Worm (Caenorhabditis elegans): Measurements from ENCODE around the gene bed-1.

bed-1 gene

DNA sequence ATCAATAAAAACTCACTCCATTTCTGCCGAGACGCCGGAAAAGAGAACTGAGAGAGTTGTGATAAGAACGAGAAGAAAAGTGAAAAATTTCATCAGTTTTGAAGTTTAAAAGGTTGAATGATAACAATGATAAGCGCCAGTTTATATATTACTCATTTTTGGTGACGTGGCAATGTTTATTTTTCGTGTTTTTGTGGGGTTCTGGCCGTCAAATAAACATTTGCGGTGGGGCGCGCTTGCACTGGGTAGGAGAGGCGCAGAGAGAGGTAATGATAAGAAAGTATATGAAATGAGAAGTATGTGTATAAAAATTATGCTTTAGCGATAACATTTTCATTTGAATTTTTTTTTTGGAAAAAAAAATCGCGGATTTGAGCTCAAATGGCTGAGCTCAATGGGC, 33.9 kb upstream of the bed-1 start, which contains the start of gene Y39B6A.5 (continued):
- TF ChIP-seq lin-39 (tag; optimal IDR thresholded peaks at IDR 0.05), result no peak
- TF ChIP-seq daf-8 (GFP tag; IDR thresholded peaks at IDR 0.05), result no peak
- peak; percentile 65 for TF ChIP-seq nhr-10 (tag; optimal IDR thresholded peaks at IDR 0.05)
- TF ChIP-seq ceh-44 (GFP tag; IDR thresholded peaks at IDR 0.05), result no peak
- no peak for TF ChIP-seq T26A8.4 (GFP tag; IDR thresholded peaks at IDR 0.05)
- peak; percentile 84 for TF ChIP-seq mep-1 (tag; optimal IDR thresholded peaks at IDR 0.05)
- peak; percentile 9 to 68 for TF ChIP-seq lsy-2 (tag; optimal IDR thresholded peaks at IDR 0.05)
- no peak for TF ChIP-seq F26F4.8 (GFP tag; conservative IDR thresholded peaks at IDR 0.05)
- no peak for TF ChIP-seq nhr-42 (GFP tag; IDR thresholded peaks at IDR 0.05)
- peak in 1 of 2 experiments; percentile 53 for TF ChIP-seq mdl-1 (tag; optimal IDR thresholded peaks at IDR 0.05)
- TF ChIP-seq hlh-30 (tag; optimal IDR thresholded peaks at IDR 0.05; ENCODE audit: insufficient read depth), result peak; percentile 30
- peak; percentile 78 for TF ChIP-seq nhr-102 (tag; optimal IDR thresholded peaks at IDR 0.05)
- no peak for TF ChIP-seq snpc-4 (tag; optimal IDR thresholded peaks at IDR 0.05)
- TF ChIP-seq duxl-1 (tag; optimal IDR thresholded peaks at IDR 0.05; ENCODE audit: poor library complexity), result no peak
- TF ChIP-seq lin-29 (GFP tag; IDR thresholded peaks at IDR 0.05), result no peak
- no peak for TF ChIP-seq zag-1 (tag; optimal IDR thresholded peaks at IDR 0.05)
- no peak for TF ChIP-seq saeg-2 (GFP tag; IDR thresholded peaks at IDR 0.05)
- TF ChIP-seq nhr-77 (tag; optimal IDR thresholded peaks at IDR 0.05), result peak; percentile 93
- TF ChIP-seq ces-1 (GFP tag; optimal IDR thresholded peaks at IDR 0.05), result no peak
- TF ChIP-seq zip-2 (tag; optimal IDR thresholded peaks at IDR 0.05), result peak; percentile 13
- TF ChIP-seq ztf-11 (tag; optimal IDR thresholded peaks at IDR 0.05), result no peak
- TF ChIP-seq nhr-6 (tag; optimal IDR thresholded peaks at IDR 0.05), result peak; percentile 95
- TF ChIP-seq mxl-3 (GFP tag; optimal IDR thresholded peaks at IDR 0.05), result no peak
- TF ChIP-seq aha-1 (tag), result peak; percentile 80
- TF ChIP-seq F44E2.7 (GFP tag; IDR thresholded peaks at IDR 0.05), result no peak
- TF ChIP-seq nhr-28 (tag; optimal IDR thresholded peaks at IDR 0.05), result peak; percentile 94
- TF ChIP-seq lin-15B (tag; optimal IDR thresholded peaks at IDR 0.05), result no peak
- no peak for TF ChIP-seq F10B5.3 (tag; optimal IDR thresholded peaks at IDR 0.05)
- peak; percentile 88 for TF ChIP-seq php-3 (GFP tag; IDR thresholded peaks at IDR 0.05)
- peak; percentile 51; the same call in 1 of the 2 replicates for TF ChIP-seq tra-1 (GFP tag; IDR thresholded peaks at IDR 0.05)
- peak; percentile 64 for TF ChIP-seq pha-4 (GFP tag; IDR thresholded peaks at IDR 0.05)
- peak; percentile 96 for TF ChIP-seq pha-4 (tag; optimal IDR thresholded peaks at IDR 0.05)
- no peak for TF ChIP-seq F37D6.2 (tag; optimal IDR thresholded peaks at IDR 0.05)
- TF ChIP-seq ctbp-1 (GFP tag; IDR thresholded peaks at IDR 0.05), result no peak
- peak; percentile 71; the same call in 1 of the 2 replicates for TF ChIP-seq ceh-20 (GFP tag; IDR thresholded peaks at IDR 0.05)
- no peak for TF ChIP-seq nhr-41 (GFP tag; IDR thresholded peaks at IDR 0.05)

DNA sequence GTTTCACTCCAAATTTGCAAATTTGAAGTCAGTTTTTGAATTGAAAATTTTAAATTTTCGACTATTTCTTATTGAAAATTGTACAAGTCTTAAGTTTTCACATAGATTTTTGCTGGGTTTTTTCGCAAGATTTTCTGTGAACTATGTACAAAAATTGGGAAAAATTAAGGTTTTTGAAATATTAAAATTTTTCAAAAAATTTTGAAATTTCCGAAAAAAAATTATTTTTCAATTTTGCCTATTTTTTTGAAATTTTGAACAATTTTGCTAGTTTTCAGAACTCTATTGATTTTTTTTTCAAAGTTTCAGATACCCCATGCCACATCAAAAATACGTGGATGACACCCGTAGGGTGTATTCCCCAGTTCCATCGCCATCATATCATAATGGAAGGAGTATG, 29.1 kb upstream of the bed-1 start, which contains the start of gene tsp-13:
TSS of gene tsp-13 (plus strand) at position 301 of the 400 bp plus-strand sequence.
- TF ChIP-seq lin-29 (GFP tag; IDR thresholded peaks at IDR 0.05) (no peak), hlh-30 (tag; optimal IDR thresholded peaks at IDR 0.05; ENCODE audit: insufficient read depth) (no peak), madf-9 (GFP tag; conservative IDR thresholded peaks at IDR 0.05) (no peak), lin-13 (GFP tag; optimal IDR thresholded peaks at IDR 0.05) (no peak), ceh-32 (tag; optimal IDR thresholded peaks at IDR 0.05; ENCODE audit: poor library complexity) (no peak), dmd-6 (GFP tag; IDR thresholded peaks at IDR 0.05) (no peak), mxl-3 (GFP tag; optimal IDR thresholded peaks at IDR 0.05) (no peak), ama-1 (optimal IDR thresholded peaks at IDR 0.05) (no peak), unc-39 (tag; optimal IDR thresholded peaks at IDR 0.05) (no peak), daf-8 (GFP tag; IDR thresholded peaks at IDR 0.05) (no peak), fkh-10 (GFP tag; optimal IDR thresholded peaks at IDR 0.05) (no peak), dve-1 (tag; optimal IDR thresholded peaks at IDR 0.05; ENCODE audit: insufficient read depth) (no peak), spr-1 (tag; optimal IDR thresholded peaks at IDR 0.05) (no peak), lin-38 (GFP tag; IDR thresholded peaks at IDR 0.05) (no peak), aha-1 (tag) (no peak), dpl-1 (GFP tag; optimal IDR thresholded peaks at IDR 0.05) (no peak), lin-39 (tag; optimal IDR thresholded peaks at IDR 0.05) (no peak), lsy-2 (tag; optimal IDR thresholded peaks at IDR 0.05) (no peak), ZK546.5 (tag; optimal IDR thresholded peaks at IDR 0.05) (no peak), nhr-102 (tag; optimal IDR thresholded peaks at IDR 0.05) (no peak)

All from whole organism, L4 larva.